Worm (Caenorhabditis elegans) whole organism, late embryonic: Measurements from ENCODE around the gene sri-36.
"Not testable (repeated sequence)": the region's sequence is repeated elsewhere in the genome, so short reads cannot be mapped to it uniquely, and the experiment has no call there.

Source experiments
- elt-4 ChIP-seq: sonication (generic microtip); optimal IDR thresholded peaks from 2 replicates; lab custom pipeline; 2016; ENCODE audit warnings: missing genetic modification characterization, missing compliant biosample characterization
- nfya-1 ChIP-seq: sonication (generic microtip); optimal IDR thresholded peaks from 2 replicates; lab custom pipeline; 2017; ENCODE audit warnings: missing genetic modification characterization, mild to moderate bottlenecking, missing compliant biosample characterization, antibody characterized with exemption, moderate library complexity
- zip-5 ChIP-seq: sonication (generic microtip); optimal IDR thresholded peaks from 2 replicates; lab custom pipeline; 2016; ENCODE audit warnings: missing genetic modification characterization, missing compliant biosample characterization
- ztf-16 ChIP-seq: sonication (generic microtip); optimal IDR thresholded peaks from 2 replicates; lab custom pipeline; 2017; ENCODE audit warnings: missing genetic modification characterization, missing compliant biosample characterization

Gene sri-36

DNA sequence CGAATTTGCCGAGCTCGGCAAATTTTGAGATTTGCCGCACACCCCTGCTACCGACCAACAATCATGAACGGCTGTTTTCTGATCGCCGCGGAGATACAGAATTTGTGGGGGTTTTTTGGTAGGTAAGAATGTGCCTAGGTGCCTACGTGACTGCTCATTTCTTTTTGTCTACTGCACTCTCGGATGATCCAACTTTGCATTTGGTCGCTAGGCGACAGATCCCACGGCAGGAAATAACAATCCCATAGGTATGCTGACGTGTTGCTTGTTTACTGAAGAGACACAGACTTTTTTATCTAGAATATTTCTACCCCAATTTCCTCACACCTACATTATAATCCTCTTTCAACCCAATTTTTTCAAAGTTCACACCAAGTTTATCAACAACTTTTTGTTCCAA lies 50.4 kb downstream of the sri-36 start, which contains the start of gene K02F6.8:
TSS of gene K02F6.8 (minus strand) at position 101 of the 400 bp plus-strand sequence.
- TF ChIP-seq zip-5; nfya-1; ztf-16 (tag; lab: Kevin White, UChicago): not testable (repeated sequence)
- TF ChIP-seq, all 69 proteins: peak for 0; not testable (repeated sequence) for 69

DNA sequence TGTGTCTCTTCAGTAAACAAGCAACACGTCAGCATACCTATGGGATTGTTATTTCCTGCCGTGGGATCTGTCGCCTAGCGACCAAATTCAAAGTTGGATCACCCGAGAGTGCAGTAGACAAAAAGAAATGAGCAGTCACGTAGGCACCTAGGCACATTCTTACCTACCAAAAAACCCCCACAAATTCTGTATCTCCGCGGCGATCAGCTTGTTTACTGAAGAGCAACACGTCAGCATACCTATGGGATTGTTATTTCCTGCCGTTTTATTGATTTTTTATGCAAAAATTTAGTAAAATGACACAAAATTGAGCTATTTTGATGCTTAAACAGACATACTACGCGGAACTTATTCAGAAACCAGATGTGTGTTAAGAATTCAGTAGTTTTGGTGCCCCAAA lies 50.9 kb downstream of the sri-36 start, which contains the start of gene K02F6.5:
TSS of gene K02F6.5 (plus strand) at position 301 of the 400 bp plus-strand sequence.
- not testable (repeated sequence) for TF ChIP-seq nfya-1, zip-5, elt-4
